Worm (Caenorhabditis elegans) whole organism, midembryonic: ENCODE results near the gene H05C05.4.

Source experiments
- T22C8.4 ChIP-seq: fragments of 200-800 bp; sonication (Bioruptor generic); IDR thresholded peaks from 2 replicates; pipeline ENCODE4 v1.3.6; 2022; ENCODE audit warnings: missing genetic modification characterization, missing compliant biosample characterization
- cog-1 ChIP-seq: sonication (generic microtip); optimal IDR thresholded peaks from 2 replicates; lab custom pipeline; 2016; ENCODE audit warnings: missing genetic modification characterization, missing compliant biosample characterization
- flt-1 ChIP-seq: fragments of 200-800 bp; sonication (Bioruptor generic); IDR thresholded peaks from 2 replicates; pipeline ENCODE4 v1.3.6; 2022; ENCODE audit warnings: missing genetic modification characterization, missing compliant biosample characterization
- klf-2 ChIP-seq: fragments of 200-800 bp; sonication (Bioruptor generic); conservative IDR thresholded peaks from 2 replicates; pipeline ENCODE4 v1.3.6; 2022; ENCODE audit warnings: missing genetic modification reagents, missing genetic modification characterization, missing compliant biosample characterization
- med-1 ChIP-seq: sonication (generic microtip); optimal IDR thresholded peaks from 2 replicates; lab custom pipeline; 2017; ENCODE audit warnings: missing genetic modification characterization, mild to moderate bottlenecking, missing compliant biosample characterization, antibody characterized with exemption, missing genetic modification reagents; ENCODE audit not compliant: insufficient read depth
- ref-1 ChIP-seq: fragments of 200-800 bp; sonication (Bioruptor generic); conservative IDR thresholded peaks from 2 replicates; pipeline ENCODE4 v1.3.6; 2022; ENCODE audit warnings: missing genetic modification reagents, missing genetic modification characterization, missing compliant biosample characterization
- tab-1 ChIP-seq: fragments of 200-800 bp; sonication (Bioruptor generic); IDR thresholded peaks from 2 replicates; pipeline ENCODE4 v1.3.6; 2022; ENCODE audit warnings: missing genetic modification characterization, missing compliant biosample characterization
- ztf-23 ChIP-seq: fragments of 200-800 bp; sonication (Bioruptor generic); IDR thresholded peaks from 2 replicates; pipeline ENCODE4 v1.3.6; 2022; ENCODE audit warnings: missing genetic modification reagents, missing genetic modification characterization, missing compliant biosample characterization
- ztf-29 ChIP-seq: fragments of 200-800 bp; sonication (Bioruptor generic); IDR thresholded peaks from 2 replicates; pipeline ENCODE4 v1.3.6; 2022; ENCODE audit warnings: missing genetic modification reagents, missing genetic modification characterization, missing compliant biosample characterization

H05C05.4 gene

DNA sequence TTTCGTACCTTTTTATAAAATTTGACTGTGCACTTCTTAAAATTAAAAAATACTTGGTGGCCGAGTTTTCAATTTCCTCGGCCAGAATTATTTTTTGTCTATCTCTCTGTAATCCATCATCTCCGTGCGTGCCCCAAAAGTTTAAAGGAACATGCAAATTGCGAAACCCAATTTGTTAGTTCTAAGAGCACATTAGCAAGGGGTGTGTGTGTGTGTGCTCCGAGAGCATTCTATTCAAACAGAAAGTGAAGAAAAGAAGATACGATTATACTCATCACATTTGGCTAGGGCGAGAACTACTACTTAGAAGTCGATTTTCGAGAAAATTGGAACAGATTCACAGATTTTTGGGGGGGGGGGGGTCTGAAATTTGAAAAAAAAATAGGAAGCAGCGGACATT is 32.0 kb downstream of the H05C05.4 start:
- TF ChIP-seq T22C8.4 (GFP tag; lab: Robert Waterston, UW), result no peak
- no peak for TF ChIP-seq tab-1
- no peak for TF ChIP-seq flt-1
- no peak for TF ChIP-seq ztf-23 (GFP tag; lab: Robert Waterston, UW)
- no peak for TF ChIP-seq cog-1 (tag; lab: Kevin White, UChicago)
- no peak for TF ChIP-seq klf-2 (GFP tag; lab: Robert Waterston, UW)
- TF ChIP-seq ref-1 (GFP tag; lab: Robert Waterston, UW), result no peak

DNA sequence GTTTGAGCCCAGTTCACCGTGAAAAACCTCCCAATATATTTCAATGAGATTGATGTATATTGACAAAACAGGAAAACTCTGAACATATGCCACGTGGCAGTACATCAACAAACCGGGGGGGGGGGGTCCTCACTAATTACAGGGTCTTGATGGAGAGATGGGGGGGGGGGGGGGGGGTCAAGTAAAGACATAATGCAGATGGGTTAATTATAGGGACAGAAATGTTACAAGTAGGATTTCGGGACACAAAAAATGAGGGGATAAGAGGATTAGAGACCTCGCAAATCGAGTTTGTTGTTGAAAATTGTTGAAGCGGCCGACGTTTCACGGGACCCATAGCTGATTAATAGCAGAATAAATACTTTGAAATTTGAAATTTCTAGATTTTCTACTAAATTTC is 33.1 kb downstream of the H05C05.4 start:
- no peak for TF ChIP-seq cog-1 (tag; lab: Kevin White, UChicago)
- no peak for TF ChIP-seq med-1 (GFP tag; lab: Kevin White, UChicago)
- TF ChIP-seq ztf-29, result no peak
- no peak for TF ChIP-seq ztf-23 (GFP tag; lab: Robert Waterston, UW)
- TF ChIP-seq klf-2 (GFP tag; lab: Robert Waterston, UW), result no peak
- no peak for TF ChIP-seq tab-1
- no peak for TF ChIP-seq T22C8.4 (GFP tag; lab: Robert Waterston, UW)
- no peak for TF ChIP-seq ref-1 (GFP tag; lab: Robert Waterston, UW)
- TF ChIP-seq flt-1, result no peak

DNA sequence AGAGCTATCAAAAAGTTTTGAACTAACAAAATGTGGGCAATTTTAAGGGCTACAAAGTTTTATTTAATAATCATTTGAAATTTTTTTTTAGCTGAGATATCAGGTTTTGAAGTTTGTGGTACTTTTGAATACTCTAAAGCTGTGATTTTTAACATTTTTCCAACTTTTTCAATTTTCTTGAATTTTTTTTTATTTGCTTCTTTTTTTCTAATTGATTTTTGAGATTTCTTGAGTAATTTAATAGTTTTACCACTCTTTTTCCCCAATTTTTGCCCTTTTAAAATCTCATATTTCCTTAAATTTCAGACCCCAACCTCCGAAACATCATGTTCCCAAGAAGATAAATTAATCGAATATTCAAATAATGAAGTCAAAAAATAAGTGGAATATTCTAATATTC is 35.4 kb downstream of the H05C05.4 start, which contains the start of gene cdh-1:
Gene cdh-1 (plus strand): TSS at position 301 of the 400 bp plus-strand sequence.
- no peak for TF ChIP-seq flt-1
- TF ChIP-seq ztf-23 (GFP tag; lab: Robert Waterston, UW), result no peak
- TF ChIP-seq ref-1 (GFP tag; lab: Robert Waterston, UW), result no peak
- TF ChIP-seq T22C8.4 (GFP tag; lab: Robert Waterston, UW), result no peak
- TF ChIP-seq klf-2 (GFP tag; lab: Robert Waterston, UW), result no peak
- TF ChIP-seq med-1 (GFP tag; lab: Kevin White, UChicago), result no peak
- TF ChIP-seq ztf-29, result no peak
- TF ChIP-seq tab-1, result no peak

DNA sequence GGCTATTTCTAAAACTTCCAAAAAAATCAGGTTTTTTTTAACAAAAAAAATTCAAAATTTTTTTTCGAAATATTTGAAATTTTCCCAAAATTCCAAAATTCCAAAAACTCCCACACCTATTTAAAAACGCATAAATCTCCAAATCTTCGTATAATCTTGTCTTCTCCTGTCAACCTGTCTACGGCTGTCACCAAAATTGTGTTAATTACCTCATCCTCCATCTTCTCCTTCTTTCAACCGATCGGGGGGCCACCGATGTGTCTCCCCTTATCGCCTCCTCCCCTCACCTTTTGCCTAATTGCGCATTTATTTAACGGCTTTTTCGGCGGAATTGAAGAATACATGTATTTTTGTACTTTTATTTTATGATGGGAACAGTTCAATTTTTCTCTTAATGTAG is 37.1 kb downstream of the H05C05.4 start:
- no peak for TF ChIP-seq ref-1 (GFP tag; lab: Robert Waterston, UW)
- no peak for TF ChIP-seq flt-1
- no peak for TF ChIP-seq klf-2 (GFP tag; lab: Robert Waterston, UW)
- no peak for TF ChIP-seq T22C8.4 (GFP tag; lab: Robert Waterston, UW)
- no peak for TF ChIP-seq ztf-29
- TF ChIP-seq med-1 (GFP tag; lab: Kevin White, UChicago), result no peak
- no peak for TF ChIP-seq tab-1
- TF ChIP-seq cog-1 (tag; lab: Kevin White, UChicago), result no peak
- TF ChIP-seq ztf-23 (GFP tag; lab: Robert Waterston, UW), result no peak

DNA sequence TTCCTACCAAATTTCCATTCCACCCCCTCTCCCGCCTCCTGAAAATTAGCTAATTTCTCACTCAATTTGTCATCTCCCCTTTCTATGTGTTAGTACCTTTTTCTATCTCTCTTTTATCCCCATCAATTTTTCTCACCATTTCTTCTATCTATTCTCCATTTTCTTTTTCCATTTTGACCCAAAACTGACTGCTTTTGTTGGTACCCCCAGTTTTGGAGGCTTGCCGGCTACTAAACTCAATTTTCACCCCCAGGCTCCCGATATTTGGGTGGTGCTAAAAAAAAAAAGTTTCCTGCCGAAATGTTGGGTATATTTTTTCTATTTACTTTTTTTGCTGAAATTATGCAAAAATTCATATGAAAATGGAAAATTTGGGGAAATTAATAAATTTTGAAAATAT is 38.2 kb downstream of the H05C05.4 start:
- TF ChIP-seq ref-1 (GFP tag; lab: Robert Waterston, UW) (no peak), tab-1 (no peak), ztf-29 (no peak), med-1 (GFP tag; lab: Kevin White, UChicago) (no peak), cog-1 (tag; lab: Kevin White, UChicago) (no peak), klf-2 (GFP tag; lab: Robert Waterston, UW) (no peak), ztf-23 (GFP tag; lab: Robert Waterston, UW) (no peak), flt-1 (no peak), T22C8.4 (GFP tag; lab: Robert Waterston, UW) (no peak)

DNA sequence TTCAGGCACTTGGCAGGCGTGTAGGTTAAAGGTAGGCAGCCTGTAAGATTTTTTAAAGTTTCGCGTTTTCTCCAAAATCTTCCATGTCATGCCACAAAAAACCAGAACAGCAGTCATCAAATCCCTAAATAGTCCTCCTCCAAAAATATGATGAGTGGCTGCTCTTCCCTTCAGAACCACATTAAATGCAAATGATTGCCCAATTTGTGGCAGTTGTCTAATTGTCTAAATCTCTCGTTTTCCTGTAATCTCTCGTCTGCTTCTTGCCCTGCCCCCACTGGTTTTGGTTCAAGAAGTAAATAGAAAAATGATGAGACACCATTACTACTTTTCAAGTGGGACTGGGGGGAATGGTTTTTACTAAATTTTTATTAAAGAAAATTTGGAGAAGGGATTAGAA is 41.8 kb downstream of the H05C05.4 start:
- TF ChIP-seq med-1 (GFP tag; lab: Kevin White, UChicago) (no peak), ref-1 (GFP tag; lab: Robert Waterston, UW) (no peak), tab-1 (no peak), ztf-23 (GFP tag; lab: Robert Waterston, UW) (no peak), T22C8.4 (GFP tag; lab: Robert Waterston, UW) (no peak), klf-2 (GFP tag; lab: Robert Waterston, UW) (no peak), flt-1 (no peak), cog-1 (tag; lab: Kevin White, UChicago) (no peak), ztf-29 (no peak)

DNA sequence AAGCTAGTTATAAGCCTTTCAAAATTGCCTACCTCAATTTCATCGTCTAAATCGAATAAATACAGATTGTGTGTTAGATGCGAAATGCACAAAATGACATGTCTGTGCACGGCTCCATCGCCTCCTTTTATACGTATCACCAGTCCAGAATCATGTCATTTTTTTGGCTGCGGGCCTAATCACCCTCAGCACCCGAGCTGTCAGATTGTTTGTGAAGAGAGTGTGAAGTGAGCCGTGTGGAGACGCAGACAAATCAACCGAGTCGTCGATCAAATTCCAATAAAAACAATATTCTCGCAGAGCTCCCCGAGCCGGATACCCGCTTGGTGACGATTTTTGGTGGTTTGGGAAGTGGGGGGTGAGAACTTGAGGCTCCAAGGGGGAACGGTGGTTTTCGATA is 44.9 kb downstream of the H05C05.4 start, which contains the start of gene idpa-1:
Gene idpa-1 (minus strand): TSS at position 101 of the 400 bp plus-strand sequence.
- no peak for TF ChIP-seq flt-1
- no peak for TF ChIP-seq T22C8.4 (GFP tag; lab: Robert Waterston, UW)
- TF ChIP-seq klf-2 (GFP tag; lab: Robert Waterston, UW), result no peak
- no peak for TF ChIP-seq ztf-29
- no peak for TF ChIP-seq ref-1 (GFP tag; lab: Robert Waterston, UW)
- no peak for TF ChIP-seq ztf-23 (GFP tag; lab: Robert Waterston, UW)
- TF ChIP-seq tab-1, result no peak
- TF ChIP-seq med-1 (GFP tag; lab: Kevin White, UChicago), result no peak
- no peak for TF ChIP-seq cog-1 (tag; lab: Kevin White, UChicago)

DNA sequence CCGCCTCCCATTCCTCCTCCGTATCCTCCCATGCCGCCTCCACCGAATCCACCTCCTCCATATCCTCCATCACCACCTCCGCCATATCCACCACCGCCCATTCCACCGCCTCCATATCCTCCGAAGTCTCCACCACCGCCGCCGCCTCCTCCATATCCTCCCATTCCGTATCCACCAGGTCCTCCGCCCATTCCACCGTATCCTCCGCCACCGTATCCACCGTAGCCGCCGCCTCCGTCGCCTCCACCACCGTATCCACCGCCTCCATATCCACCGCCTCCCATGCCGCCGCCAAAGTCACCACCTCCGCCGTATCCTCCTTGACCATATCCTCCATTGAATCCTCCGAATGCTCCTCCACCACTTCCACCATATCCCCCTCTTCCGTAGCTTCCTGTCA is 46.3 kb downstream of the H05C05.4 start:
- TF ChIP-seq klf-2 (GFP tag; lab: Robert Waterston, UW) (no peak), flt-1 (no peak), ztf-23 (GFP tag; lab: Robert Waterston, UW) (no peak), ztf-29 (no peak), ref-1 (GFP tag; lab: Robert Waterston, UW) (no peak), cog-1 (tag; lab: Kevin White, UChicago) (no peak), tab-1 (no peak), T22C8.4 (GFP tag; lab: Robert Waterston, UW) (no peak), med-1 (GFP tag; lab: Kevin White, UChicago) (no peak)
